Fruit fly (Drosophila melanogaster) whole organism, embryonic: ENCODE measurements around the gene Pcd.
A peak's percentile ranks its signal among the peaks of the same experiment; 100 is the strongest.

Experiments
- Aef1 ChIP-seq: fragments of 200-800 bp; sonication (Bioruptor generic); IDR thresholded peaks from 3 replicates; pipeline ENCODE4 v1.3.6; 2022; ENCODE audit warnings: missing biosample characterization, missing genetic modification characterization
- BEAF-32 ChIP-seq: fragments of 200-800 bp; sonication (Bioruptor generic); optimal IDR thresholded peaks from 3 replicates; lab custom pipeline; 2017; ENCODE audit warnings: missing biosample characterization, missing genetic modification characterization, mild to moderate bottlenecking, moderate library complexity, missing genetic modification reagents
- CG11085 ChIP-seq: fragments of 200-800 bp; sonication (Bioruptor generic); IDR thresholded peaks from 2 replicates; pipeline ENCODE4 v1.3.6; 2022; ENCODE audit warnings: missing biosample characterization, missing genetic modification characterization
- CG13123 ChIP-seq: fragments of 200-800 bp; sonication (Bioruptor generic); optimal IDR thresholded peaks from 2 replicates; lab custom pipeline; 2016; ENCODE audit warnings: missing biosample characterization, missing genetic modification characterization
- CG14965 ChIP-seq: fragments of 200-800 bp; sonication (Bioruptor generic); optimal IDR thresholded peaks from 2 replicates; lab custom pipeline; 2016; ENCODE audit warnings: missing biosample characterization, missing genetic modification characterization, borderline replicate concordance
- CG1602 ChIP-seq: fragments of 200-800 bp; sonication (Bioruptor generic); optimal IDR thresholded peaks from 3 replicates; lab custom pipeline; 2016; ENCODE audit warnings: missing biosample characterization, missing genetic modification characterization
- CG1603 ChIP-seq: fragments of 200-800 bp; sonication (Bioruptor generic); optimal IDR thresholded peaks from 2 replicates; lab custom pipeline; 2019; ENCODE audit warnings: missing biosample characterization, mild to moderate bottlenecking, missing genetic modification characterization, moderate library complexity
- CG16779 ChIP-seq: fragments of 200-800 bp; sonication (Bioruptor generic); IDR thresholded peaks from 2 replicates; pipeline ENCODE4 v1.3.6; 2022; ENCODE audit warnings: missing biosample characterization, missing genetic modification characterization
- CG2116 ChIP-seq: fragments of 200-800 bp; sonication (Bioruptor generic); optimal IDR thresholded peaks from 3 replicates; lab custom pipeline; 2018; ENCODE audit warnings: missing biosample characterization, mild to moderate bottlenecking, missing genetic modification characterization
- CG2120 ChIP-seq: fragments of 200-800 bp; sonication (Bioruptor generic); optimal IDR thresholded peaks from 3 replicates; lab custom pipeline; 2016; ENCODE audit warnings: missing biosample characterization, missing genetic modification characterization
- CG2202 ChIP-seq: fragments of 200-800 bp; sonication (Bioruptor generic); optimal IDR thresholded peaks from 2 replicates; lab custom pipeline; 2018; ENCODE audit warnings: missing biosample characterization, mild to moderate bottlenecking, missing genetic modification characterization
- CG2712 ChIP-seq: fragments of 200-800 bp; optimal IDR thresholded peaks from 3 replicates; lab custom pipeline; 2019; ENCODE audit warnings: missing biosample characterization, mild to moderate bottlenecking, missing genetic modification characterization, moderate library complexity
- CG30403 ChIP-seq: fragments of 200-800 bp; sonication (Bioruptor generic); optimal IDR thresholded peaks from 3 replicates; lab custom pipeline; 2016; ENCODE audit warnings: missing biosample characterization, missing genetic modification characterization
- CG32767 ChIP-seq: fragments of 200-800 bp; sonication (Bioruptor generic); IDR thresholded peaks from 2 replicates; pipeline ENCODE4 v1.3.6; 2022; ENCODE audit warnings: missing biosample characterization, missing genetic modification characterization
- CG32772 ChIP-seq: fragments of 200-800 bp; sonication (Bioruptor generic); IDR thresholded peaks from 2 replicates; pipeline ENCODE4 v1.3.6; 2022; ENCODE audit warnings: missing biosample characterization, missing genetic modification characterization
- CG33557 ChIP-seq: fragments of 200-800 bp; sonication (Bioruptor generic); optimal IDR thresholded peaks from 2 replicates; lab custom pipeline; 2019; ENCODE audit warnings: missing biosample characterization, mild to moderate bottlenecking, missing genetic modification characterization, moderate library complexity
- CG4820 ChIP-seq: fragments of 200-800 bp; sonication (Bioruptor generic); optimal IDR thresholded peaks from 3 replicates; lab custom pipeline; 2016; ENCODE audit warnings: missing biosample characterization, missing genetic modification characterization
- CG8290 ChIP-seq, 3 experiments: fragments of 200-800 bp; sonication (Bioruptor generic); optimal IDR thresholded peaks; 2 replicates each; lab custom pipeline; 2016 to 2019; ENCODE audit warnings: missing biosample characterization in 3 of 3, missing genetic modification characterization in 3 of 3, mild to moderate bottlenecking in 2 of 3, moderate library complexity in 1 of 3
- CG8359 ChIP-seq: fragments of 200-800 bp; sonication (Bioruptor generic); optimal IDR thresholded peaks from 2 replicates; lab custom pipeline; 2017; ENCODE audit warnings: missing biosample characterization, mild to moderate bottlenecking, missing genetic modification characterization, borderline replicate concordance
- CG8924 ChIP-seq: fragments of 200-800 bp; optimal IDR thresholded peaks from 3 replicates; lab custom pipeline; 2019; ENCODE audit warnings: missing biosample characterization, mild to moderate bottlenecking, missing genetic modification characterization, moderate library complexity
- CG9817 ChIP-seq: fragments of 200-800 bp; sonication (Bioruptor generic); optimal IDR thresholded peaks from 2 replicates; lab custom pipeline; 2018; ENCODE audit warnings: missing biosample characterization, mild to moderate bottlenecking, missing genetic modification characterization, moderate library complexity
- Doc3 ChIP-seq: fragments of 200-800 bp; sonication (Bioruptor generic); IDR thresholded peaks from 3 replicates; pipeline ENCODE4 v1.3.6; 2022; ENCODE audit warnings: missing biosample characterization, missing genetic modification characterization; ENCODE audit not compliant: partially characterized antibody
- Drgx ChIP-seq: fragments of 200-800 bp; sonication (Bioruptor generic); IDR thresholded peaks from 2 replicates; pipeline ENCODE4 v1.3.6; 2022; ENCODE audit warnings: missing biosample characterization, missing genetic modification characterization
- Hr51 ChIP-seq, 2 experiments: fragments of 200-800 bp; sonication (Bioruptor generic); optimal IDR thresholded peaks; 2 replicates in 1 of 2; 3 replicates in 1 of 2; lab custom pipeline; 2016 to 2018; ENCODE audit warnings: missing biosample characterization in 2 of 2, missing genetic modification characterization in 2 of 2, mild to moderate bottlenecking in 1 of 2, moderate library complexity in 1 of 2
- Neu2 ChIP-seq: fragments of 200-800 bp; sonication (Bioruptor generic); optimal IDR thresholded peaks from 3 replicates; lab custom pipeline; 2016; ENCODE audit warnings: missing biosample characterization, missing genetic modification characterization, borderline replicate concordance
- Opbp ChIP-seq: fragments of 200-800 bp; sonication (Bioruptor generic); IDR thresholded peaks from 3 replicates; pipeline ENCODE4 v1.3.6; 2022; ENCODE audit warnings: missing biosample characterization, missing genetic modification characterization; ENCODE audit not compliant: partially characterized antibody
- Six4 ChIP-seq: fragments of 200-800 bp; sonication (Bioruptor generic); optimal IDR thresholded peaks from 2 replicates; lab custom pipeline; 2016; ENCODE audit warnings: missing biosample characterization, missing genetic modification characterization
- amos ChIP-seq: fragments of 200-800 bp; sonication (Bioruptor generic); IDR thresholded peaks from 2 replicates; pipeline ENCODE4 v1.3.6; 2022; ENCODE audit warnings: missing biosample characterization, missing genetic modification characterization; ENCODE audit not compliant: partially characterized antibody
- bab2 ChIP-seq: fragments of 200-800 bp; sonication (Bioruptor generic); optimal IDR thresholded peaks from 2 replicates; lab custom pipeline; 2016; ENCODE audit warnings: missing biosample characterization, missing genetic modification characterization
- chn ChIP-seq: fragments of 200-800 bp; sonication (Bioruptor generic); optimal IDR thresholded peaks from 2 replicates; lab custom pipeline; 2016; ENCODE audit warnings: missing biosample characterization, missing genetic modification characterization
- cwo ChIP-seq: fragments of 200-800 bp; sonication (Bioruptor generic); optimal IDR thresholded peaks from 3 replicates; lab custom pipeline; 2017; ENCODE audit warnings: missing biosample characterization, missing genetic modification characterization, mild to moderate bottlenecking, moderate library complexity, missing genetic modification reagents
- dysf ChIP-seq: fragments of 200-800 bp; sonication (Bioruptor generic); IDR thresholded peaks from 3 replicates; pipeline ENCODE4 v1.3.6; 2022; ENCODE audit warnings: missing biosample characterization, missing genetic modification characterization
- emc ChIP-seq: fragments of 200-800 bp; sonication (Bioruptor generic); optimal IDR thresholded peaks from 2 replicates; lab custom pipeline; 2016; ENCODE audit warnings: missing biosample characterization, missing genetic modification characterization
- gcm ChIP-seq: fragments of 200-800 bp; sonication (Bioruptor generic); optimal IDR thresholded peaks from 2 replicates; lab custom pipeline; 2019; ENCODE audit warnings: missing biosample characterization, mild to moderate bottlenecking, missing genetic modification characterization, moderate library complexity
- gsb-n ChIP-seq: fragments of 200-800 bp; sonication (Bioruptor generic); optimal IDR thresholded peaks from 3 replicates; lab custom pipeline; 2018; ENCODE audit warnings: missing biosample characterization, mild to moderate bottlenecking, missing genetic modification characterization
- h ChIP-seq: fragments of >200 bp; optimal IDR thresholded peaks from 2 replicates; lab custom pipeline; 2017
- inv ChIP-seq: fragments of 200-800 bp; sonication (Bioruptor generic); IDR thresholded peaks from 2 replicates; pipeline ENCODE4 v1.3.6; 2022; ENCODE audit warnings: missing biosample characterization, missing genetic modification characterization; ENCODE audit not compliant: partially characterized antibody
- lola ChIP-seq, 3 experiments: fragments of >200 bp in 2 of 3; fragments of 200-800 bp in 1 of 3; sonication (Bioruptor generic) in 1 of 3; optimal IDR thresholded peaks; 2 replicates each; lab custom pipeline; 2017 to 2019; ENCODE audit warnings: missing biosample characterization in 3 of 3, missing genetic modification characterization in 3 of 3, mild to moderate bottlenecking in 1 of 3, moderate library complexity in 1 of 3
- nom ChIP-seq: fragments of 200-800 bp; sonication (Bioruptor generic); optimal IDR thresholded peaks from 2 replicates; lab custom pipeline; 2017; ENCODE audit warnings: missing biosample characterization, missing genetic modification characterization, mild to moderate bottlenecking, moderate library complexity, missing genetic modification reagents
- pita ChIP-seq: fragments of 200-800 bp; sonication (Bioruptor generic); optimal IDR thresholded peaks from 2 replicates; lab custom pipeline; 2017; ENCODE audit warnings: missing biosample characterization, mild to moderate bottlenecking, missing genetic modification characterization
- pros ChIP-seq: fragments of 200-800 bp; sonication (Bioruptor generic); optimal IDR thresholded peaks from 3 replicates; lab custom pipeline; 2019; ENCODE audit warnings: missing biosample characterization, mild to moderate bottlenecking, missing genetic modification characterization, moderate library complexity
- ranshi ChIP-seq: fragments of 200-800 bp; sonication (Bioruptor generic); IDR thresholded peaks from 2 replicates; pipeline ENCODE4 v1.3.6; 2022; ENCODE audit warnings: missing biosample characterization, missing genetic modification characterization
- row ChIP-seq: fragments of 200-800 bp; sonication (Bioruptor generic); IDR thresholded peaks from 3 replicates; pipeline ENCODE4 v1.3.6; 2022; ENCODE audit warnings: missing biosample characterization, missing genetic modification characterization
- salm ChIP-seq: fragments of 200-800 bp; sonication (Bioruptor generic); optimal IDR thresholded peaks from 2 replicates; lab custom pipeline; 2018; ENCODE audit warnings: missing biosample characterization, mild to moderate bottlenecking, missing genetic modification characterization
- sc ChIP-seq, 3 experiments: fragments of >200 bp in 2 of 3; fragments of 200-800 bp in 1 of 3; sonication (Bioruptor generic) in 1 of 3; optimal IDR thresholded peaks; 2 replicates in 2 of 3; 3 replicates in 1 of 3; lab custom pipeline; 2017; ENCODE audit warnings: mild to moderate bottlenecking in 1 of 3, missing biosample characterization in 1 of 3, missing genetic modification characterization in 1 of 3, missing genetic modification reagents in 1 of 3
- seq ChIP-seq: fragments of 200-800 bp; sonication (Bioruptor generic); IDR thresholded peaks from 2 replicates; pipeline ENCODE4 v1.3.6; 2022; ENCODE audit warnings: missing biosample characterization, missing genetic modification characterization
- shn ChIP-seq: fragments of 200-800 bp; sonication (Bioruptor generic); optimal IDR thresholded peaks from 3 replicates; lab custom pipeline; 2016; ENCODE audit warnings: missing biosample characterization, missing genetic modification characterization
- sim ChIP-seq: fragments of 200-800 bp; sonication (Bioruptor generic); IDR thresholded peaks from 2 replicates; pipeline ENCODE4 v1.3.6; 2022; ENCODE audit warnings: missing biosample characterization, missing genetic modification characterization
- sisA ChIP-seq: fragments of 200-800 bp; sonication (Bioruptor generic); IDR thresholded peaks from 2 replicates; pipeline ENCODE4 v1.3.6; 2022; ENCODE audit warnings: missing biosample characterization, missing genetic modification characterization
- so ChIP-seq: fragments of 200-800 bp; sonication (Bioruptor generic); IDR thresholded peaks from 3 replicates; pipeline ENCODE4 v1.3.6; 2022; ENCODE audit warnings: missing biosample characterization, missing genetic modification characterization

Pcd gene

dm6 chr3R:29711434-29711833 lies 11.5 kb upstream of the Pcd start (continued):
- peak; percentile 14 for TF ChIP-seq CG2712 (tag; lab: Kevin White, UChicago)
- TF ChIP-seq CG1603 (tag; lab: Kevin White, UChicago) = peak; percentile 44
- no peak for TF ChIP-seq CG32767 (GFP tag; lab: Robert Waterston, UW)
- TF ChIP-seq Neu2 = no peak
- TF ChIP-seq Six4 (GFP tag; lab: Kevin White, UChicago) = no peak
- no peak for TF ChIP-seq CG8290 (GFP tag; optimal IDR thresholded peaks at IDR 0.05; lab: Kevin White, UChicago)
- no peak for TF ChIP-seq CG8290 (tag; optimal IDR thresholded peaks at IDR 0.05; lab: Kevin White, UChicago)
- TF ChIP-seq sc (optimal IDR thresholded peaks at IDR 0.05; lab: Kevin White, UChicago) = no peak
- TF ChIP-seq sc (GFP tag; optimal IDR thresholded peaks at IDR 0.05; lab: Kevin White, UChicago) = no peak
- TF ChIP-seq so (GFP tag; lab: Robert Waterston, UW) = no peak
- no peak for TF ChIP-seq CG1602 (GFP tag; lab: Kevin White, UChicago)
- peak; percentile 35; the same call in 2 of the 3 replicates for TF ChIP-seq row (GFP tag; lab: Robert Waterston, UW)
- no peak for TF ChIP-seq pita (GFP tag; lab: Kevin White, UChicago)
- TF ChIP-seq gcm (GFP tag; lab: Kevin White, UChicago) = no peak
- TF ChIP-seq inv (GFP tag; lab: Robert Waterston, UW) = no peak
- no peak for TF ChIP-seq sim (GFP tag; lab: Robert Waterston, UW)
- TF ChIP-seq nom (GFP tag; lab: Kevin White, UChicago) = no peak
- TF ChIP-seq gsb-n (tag; lab: Kevin White, UChicago) = no peak
- no peak for TF ChIP-seq CG33557 (GFP tag; lab: Kevin White, UChicago)
- TF ChIP-seq sisA (GFP tag; lab: Robert Waterston, UW) = peak; percentile 49
- TF ChIP-seq Hr51 (GFP tag; optimal IDR thresholded peaks at IDR 0.05; lab: Kevin White, UChicago) = no peak
- TF ChIP-seq shn (GFP tag; lab: Kevin White, UChicago) = no peak
- TF ChIP-seq Aef1 (GFP tag; lab: Robert Waterston, UW) = no peak
- TF ChIP-seq CG2116 (GFP tag; lab: Kevin White, UChicago) = no peak
- TF ChIP-seq Drgx (GFP tag; lab: Robert Waterston, UW) = no peak
- no peak for TF ChIP-seq ranshi (GFP tag; lab: Robert Waterston, UW)
- TF ChIP-seq CG14965 = no peak
- TF ChIP-seq BEAF-32 (GFP tag; lab: Kevin White, UChicago) = no peak
- TF ChIP-seq Doc3 (GFP tag; lab: Robert Waterston, UW) = no peak
- no peak for TF ChIP-seq CG2120 (GFP tag; lab: Kevin White, UChicago)
- no peak for TF ChIP-seq CG4820
- no peak for TF ChIP-seq Opbp (GFP tag; lab: Robert Waterston, UW)
- no peak for TF ChIP-seq CG30403
- TF ChIP-seq seq (GFP tag; lab: Robert Waterston, UW) = no peak
- no peak for TF ChIP-seq CG32772 (GFP tag; lab: Robert Waterston, UW)
- no peak for TF ChIP-seq cwo (GFP tag; lab: Kevin White, UChicago)
- TF ChIP-seq CG8359 = no peak
- no peak for TF ChIP-seq bab2 (GFP tag; lab: Kevin White, UChicago)
- 0 out of 3 replicates have a peak, but pooled peaks have one; percentile 41 for TF ChIP-seq dysf (GFP tag; lab: Robert Waterston, UW)
- TF ChIP-seq CG11085 (GFP tag; lab: Robert Waterston, UW) = no peak
- TF ChIP-seq CG13123 = no peak
- no peak for TF ChIP-seq CG8924 (tag; lab: Kevin White, UChicago)
- no peak for TF ChIP-seq pros (GFP tag; lab: Kevin White, UChicago)
- no peak for TF ChIP-seq salm (tag; lab: Kevin White, UChicago)
- peak in 1 of 3 experiments; percentile 41 for TF ChIP-seq lola (GFP tag; optimal IDR thresholded peaks at IDR 0.05; lab: Kevin White, UChicago)
- no peak for TF ChIP-seq h
- no peak for TF ChIP-seq amos (GFP tag; lab: Robert Waterston, UW)
- TF ChIP-seq CG2202 (tag; lab: Kevin White, UChicago) = no peak
- TF ChIP-seq emc (GFP tag; lab: Kevin White, UChicago) = no peak
- peak; percentile 6 for TF ChIP-seq chn
- TF ChIP-seq CG16779 = no peak
- no peak for TF ChIP-seq CG9817 (tag; lab: Kevin White, UChicago)
